Worm (Caenorhabditis elegans): ENCODE data around the gene chil-7.
"Not testable (repeated sequence)": the region's sequence is repeated elsewhere in the genome, so short reads cannot be mapped to it uniquely, and the experiment has no call there.

chil-7 gene

DNA sequence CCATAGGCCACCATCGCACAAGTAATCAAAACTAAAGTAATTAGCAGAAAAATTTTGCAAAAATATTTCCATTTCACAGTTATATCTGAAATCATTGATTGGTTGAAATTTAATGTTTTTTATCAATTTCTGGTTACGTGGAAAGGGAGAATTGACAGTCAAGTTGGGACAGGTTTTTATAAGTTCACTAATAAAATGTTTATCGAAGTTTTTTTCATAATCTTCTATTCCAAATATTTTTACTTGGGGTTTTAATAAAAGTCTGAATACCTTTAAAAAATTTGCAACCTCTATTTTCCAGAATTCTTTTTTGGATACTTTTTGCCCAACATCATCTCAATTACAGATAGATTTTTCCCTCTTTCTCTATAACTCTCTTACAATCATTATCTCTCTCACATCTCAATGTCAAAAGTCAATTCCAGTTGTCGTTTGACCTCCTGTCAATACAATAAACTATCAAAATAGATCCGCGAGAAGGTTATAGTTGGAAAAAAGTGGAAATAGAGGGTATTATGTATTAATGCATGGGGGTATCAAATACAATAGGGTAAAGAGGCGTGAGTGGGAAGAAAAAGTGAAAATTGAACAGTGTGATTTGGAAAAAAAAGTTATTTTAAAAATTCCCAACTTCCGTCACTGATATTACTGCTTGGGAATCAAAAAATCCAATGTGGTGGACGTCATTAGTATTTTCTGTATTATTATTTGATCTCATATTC, 3.7 kb upstream of the chil-7 start, which contains the start of the genes chil-2 and ctsa-3.2:
chil-2 (minus strand) TSS at position 101 of the 722 bp plus-strand sequence.
ctsa-3.2 (plus strand) TSS at position 672 of the 722 bp plus-strand sequence.
- no peak for TF ChIP-seq F13H6.1 (tag; optimal IDR thresholded peaks at IDR 0.05)
- TF ChIP-seq peb-1 (tag; optimal IDR thresholded peaks at IDR 0.05): no peak
- no peak for TF ChIP-seq lin-13 (GFP tag; optimal IDR thresholded peaks at IDR 0.05)
- TF ChIP-seq aly-2 (tag; optimal IDR thresholded peaks at IDR 0.05): no peak
- no peak for TF ChIP-seq C34F6.9 (tag; optimal IDR thresholded peaks at IDR 0.05)
- no peak for TF ChIP-seq R02D3.7 (tag; optimal IDR thresholded peaks at IDR 0.05)

DNA sequence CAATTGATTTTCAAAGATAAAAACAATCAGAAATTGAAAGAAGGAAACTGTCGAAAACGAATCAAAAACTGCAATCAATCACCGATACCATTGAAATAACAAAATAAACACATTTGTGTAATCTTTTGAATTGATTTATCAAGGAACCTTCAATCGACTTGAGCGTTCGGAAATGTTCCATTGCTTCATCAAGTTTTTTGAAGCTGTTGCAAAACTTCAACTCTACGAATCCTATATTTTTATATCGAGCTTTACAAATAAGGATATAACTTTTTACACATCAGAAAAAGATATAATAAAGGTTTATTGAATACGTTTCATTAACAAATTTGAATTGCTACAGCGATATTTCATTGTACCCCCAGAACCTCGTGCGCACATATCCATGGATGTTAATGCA, 2.0 kb upstream of the chil-7 start, which contains the start of gene chil-8:
chil-8 (minus strand) TSS at position 101 of the 400 bp plus-strand sequence.
- no peak for TF ChIP-seq nhr-129 (tag; optimal IDR thresholded peaks at IDR 0.05)
- TF ChIP-seq ztf-4 (tag; optimal IDR thresholded peaks at IDR 0.05): no peak
- TF ChIP-seq zag-1 (tag; optimal IDR thresholded peaks at IDR 0.05): no peak
- TF ChIP-seq nhr-77 (tag; optimal IDR thresholded peaks at IDR 0.05): no peak
- no peak for TF ChIP-seq ceh-16 (tag; optimal IDR thresholded peaks at IDR 0.05)
- no peak for TF ChIP-seq nhr-237 (tag; optimal IDR thresholded peaks at IDR 0.05)
- TF ChIP-seq lin-39 (tag; optimal IDR thresholded peaks at IDR 0.05): no peak
- TF ChIP-seq R02D3.7 (tag; optimal IDR thresholded peaks at IDR 0.05): no peak
- no peak for TF ChIP-seq snpc-4 (tag; optimal IDR thresholded peaks at IDR 0.05)
- TF ChIP-seq nhr-12 (tag; optimal IDR thresholded peaks at IDR 0.05): no peak

DNA sequence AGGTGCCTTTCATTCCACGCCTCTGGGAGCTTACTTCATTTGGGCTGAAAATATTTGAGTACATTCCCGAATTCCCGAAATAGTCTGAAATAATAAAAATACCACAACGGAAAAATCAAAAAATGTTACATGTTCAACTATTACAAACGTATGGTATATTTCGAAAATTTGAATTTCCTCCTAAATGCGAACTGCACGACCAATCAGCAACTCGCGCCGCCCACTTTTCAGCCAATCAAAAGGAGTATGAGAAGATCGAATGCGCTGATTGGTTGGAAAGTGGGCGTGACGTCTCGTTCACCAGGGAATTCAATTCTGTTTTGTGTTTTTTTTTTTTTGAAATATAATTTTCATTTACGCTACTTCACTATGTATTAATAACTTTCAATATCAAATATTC, 2.3 kb downstream of the chil-7 start, which contains the start of gene old-1:
old-1 (minus strand) TSS at position 50 of the 400 bp plus-strand sequence.
- TF ChIP-seq sma-3 (GFP tag; optimal IDR thresholded peaks at IDR 0.05) (no peak), ama-1 (optimal IDR thresholded peaks at IDR 0.05) (no peak), peb-1 (tag; optimal IDR thresholded peaks at IDR 0.05) (no peak), sma-9 (GFP tag; optimal IDR thresholded peaks at IDR 0.05) (no peak), sma-9 (tag; optimal IDR thresholded peaks at IDR 0.05) (no peak), Y55F3AM.14 (GFP tag; optimal IDR thresholded peaks at IDR 0.05) (no peak), mbf-1 (tag; optimal IDR thresholded peaks at IDR 0.05) (no peak), ZK546.5 (tag; optimal IDR thresholded peaks at IDR 0.05) (no peak), nhr-21 (tag; optimal IDR thresholded peaks at IDR 0.05) (no peak), blmp-1 (tag; optimal IDR thresholded peaks at IDR 0.05; ENCODE audit: insufficient read depth) (no peak), nhr-10 (tag; optimal IDR thresholded peaks at IDR 0.05) (no peak), unc-39 (tag; optimal IDR thresholded peaks at IDR 0.05) (no peak), dmd-4 (tag; optimal IDR thresholded peaks at IDR 0.05) (no peak)

DNA sequence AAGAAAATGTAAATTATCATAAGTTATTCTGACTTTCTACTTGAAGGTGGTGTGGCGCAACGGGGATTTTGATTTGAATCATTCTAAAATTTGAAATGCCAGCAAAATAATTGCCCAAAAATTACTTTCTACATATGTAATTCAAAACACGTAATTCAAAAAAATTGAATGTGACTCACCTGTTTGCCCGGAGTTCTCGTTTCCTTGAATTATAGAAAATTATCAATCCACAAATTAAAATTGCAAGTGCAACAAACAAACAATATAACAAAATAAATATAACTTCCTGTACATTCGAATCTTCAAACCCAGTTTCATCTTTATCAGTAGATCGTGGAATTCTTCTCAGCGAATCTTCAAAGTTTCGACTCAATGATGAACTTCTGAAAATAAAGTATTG, 2.8 kb downstream of the chil-7 start:
- TF ChIP-seq egl-27 (tag; optimal IDR thresholded peaks at IDR 0.05) (no peak), nhr-11 (tag; optimal IDR thresholded peaks at IDR 0.05) (no peak), dmd-4 (tag; optimal IDR thresholded peaks at IDR 0.05) (no peak), lin-13 (GFP tag; optimal IDR thresholded peaks at IDR 0.05) (no peak), nhr-23 (tag; optimal IDR thresholded peaks at IDR 0.05) (no peak), nhr-12 (tag; optimal IDR thresholded peaks at IDR 0.05) (no peak), ceh-82 (tag; optimal IDR thresholded peaks at IDR 0.05) (no peak), nhr-10 (tag; optimal IDR thresholded peaks at IDR 0.05) (no peak), aly-2 (tag; optimal IDR thresholded peaks at IDR 0.05) (no peak), crh-2 (tag; optimal IDR thresholded peaks at IDR 0.05) (no peak), unc-39 (tag; optimal IDR thresholded peaks at IDR 0.05) (no peak), zag-1 (tag; optimal IDR thresholded peaks at IDR 0.05) (no peak), sma-9 (GFP tag; optimal IDR thresholded peaks at IDR 0.05) (no peak), sma-9 (tag; optimal IDR thresholded peaks at IDR 0.05) (no peak), gmeb-1 (tag; optimal IDR thresholded peaks at IDR 0.05) (no peak), sem-4 (tag; optimal IDR thresholded peaks at IDR 0.05) (no peak)

DNA sequence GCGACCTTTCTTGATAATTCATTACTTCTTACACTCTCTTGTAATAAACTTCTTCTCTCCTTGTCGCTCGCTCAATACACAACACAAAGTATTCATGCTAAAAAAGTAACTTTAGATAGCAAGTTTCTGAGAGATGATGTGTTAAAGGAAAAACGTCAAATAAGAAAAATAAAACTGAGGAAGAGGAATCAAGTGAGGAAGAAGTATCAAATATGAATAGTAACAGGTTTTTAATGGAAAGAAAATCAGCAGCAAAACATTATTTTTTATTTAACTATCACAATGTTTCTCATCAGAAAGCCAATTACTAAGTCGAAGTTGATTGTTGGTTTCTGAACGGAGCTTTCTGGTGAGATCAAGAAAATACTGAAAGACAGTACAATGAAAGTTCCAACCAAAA, 4.6 kb downstream of the chil-7 start, which contains the start of gene chil-1:
chil-1 (minus strand) TSS at position 101 of the 400 bp plus-strand sequence.
- not testable (repeated sequence) for TF ChIP-seq gmeb-1, lsy-2, mbf-1 (tag; optimal IDR thresholded peaks at IDR 0.05)
